Fruit fly (Drosophila melanogaster): ENCODE results near the gene cl.

The cl gene

dm6 chr2L:5494808-5495356 is 25.1 kb upstream of the cl start (continued):
- no peak for TF ChIP-seq CG6854 (GFP tag; optimal IDR thresholded peaks at IDR 0.05)
- TF ChIP-seq lz (GFP tag; optimal IDR thresholded peaks at IDR 0.05), result peak; percentile 25
- peak in 1 of 2 experiments; percentile 54 for TF ChIP-seq salr (GFP tag; optimal IDR thresholded peaks at IDR 0.05)
- TF ChIP-seq cyc (GFP tag; optimal IDR thresholded peaks at IDR 0.05), result no peak
- TF ChIP-seq fd85E (GFP tag; optimal IDR thresholded peaks at IDR 0.05), result no peak
- TF ChIP-seq svp (GFP tag), result peak; percentile 4
- TF ChIP-seq CG6808 (GFP tag; optimal IDR thresholded peaks at IDR 0.05), result peak; percentile 22
- no peak for TF ChIP-seq Eip93F (GFP tag; optimal IDR thresholded peaks at IDR 0.05)
- no peak for TF ChIP-seq spab (GFP tag; optimal IDR thresholded peaks at IDR 0.05)
- TF ChIP-seq fkh (GFP tag; optimal IDR thresholded peaks at IDR 0.05), result no peak
- TF ChIP-seq dsx (GFP tag; optimal IDR thresholded peaks at IDR 0.05; ENCODE audit: poor library complexity, severe bottlenecking), result no peak
- no peak for TF ChIP-seq vri (GFP tag; optimal IDR thresholded peaks at IDR 0.05)
- no peak for TF ChIP-seq Ets21C (GFP tag; optimal IDR thresholded peaks at IDR 0.05)
- TF ChIP-seq CG8632 (GFP tag; optimal IDR thresholded peaks at IDR 0.05), result no peak
- peak; percentile 20 for TF ChIP-seq Met (GFP tag; optimal IDR thresholded peaks at IDR 0.05)

DNA sequence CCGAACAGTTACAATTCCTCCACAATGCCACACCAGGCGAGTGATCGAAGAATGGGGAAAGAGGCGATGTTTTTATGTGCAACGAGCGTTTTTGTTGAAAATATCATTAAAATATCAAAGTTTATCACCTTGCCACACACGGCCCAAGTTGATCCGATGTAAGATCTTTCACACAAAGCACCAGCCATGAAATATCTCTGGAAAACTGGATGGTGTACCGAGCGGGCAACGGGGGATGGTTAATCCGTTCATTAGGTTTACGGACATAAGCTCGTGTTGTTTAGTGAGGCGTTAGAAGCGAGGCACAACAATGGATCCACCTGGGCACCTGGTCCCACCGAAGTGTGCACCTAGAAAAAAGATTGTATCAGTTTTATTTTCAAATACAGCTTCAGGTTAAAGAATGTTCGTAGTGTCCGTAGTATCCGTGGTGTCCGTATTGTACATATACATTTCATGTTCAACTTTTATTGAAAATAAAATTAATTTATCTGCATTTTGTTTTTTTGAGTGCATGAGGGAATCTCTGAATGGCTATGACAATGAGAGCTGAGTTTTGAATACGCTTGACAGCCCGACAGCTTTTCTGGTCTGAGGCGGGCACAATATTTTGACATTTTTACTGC is 23.4 kb upstream of the cl start:
- TF ChIP-seq CG3919 (GFP tag; optimal IDR thresholded peaks at IDR 0.05) (no peak), CG16779 (tag; optimal IDR thresholded peaks at IDR 0.05) (no peak), CG6163 (GFP tag; IDR thresholded peaks at IDR 0.05) (peak; percentile 36; the same call in 1 of the 3 replicates), fd59A (GFP tag; optimal IDR thresholded peaks at IDR 0.05) (no peak), CG3032 (tag; optimal IDR thresholded peaks at IDR 0.05) (no peak), OdsH (GFP tag; optimal IDR thresholded peaks at IDR 0.05) (no peak), CG10631 (GFP tag; optimal IDR thresholded peaks at IDR 0.05) (no peak), CG11902 (GFP tag; optimal IDR thresholded peaks at IDR 0.05) (no peak), CG15336 (GFP tag; IDR thresholded peaks at IDR 0.05) (no peak), CG8632 (GFP tag; optimal IDR thresholded peaks at IDR 0.05) (no peak), Smox (GFP tag; optimal IDR thresholded peaks at IDR 0.05) (no peak), dsx (GFP tag; optimal IDR thresholded peaks at IDR 0.05; ENCODE audit: poor library complexity, severe bottlenecking) (no peak), net (GFP tag; optimal IDR thresholded peaks at IDR 0.05) (no peak), CG11762 (GFP tag; optimal IDR thresholded peaks at IDR 0.05; ENCODE audit: insufficient read depth) (no peak), CG9139 (GFP tag; optimal IDR thresholded peaks at IDR 0.05) (no peak), achi (GFP tag; optimal IDR thresholded peaks at IDR 0.05) (peak; percentile 17), Sox102F (GFP tag; optimal IDR thresholded peaks at IDR 0.05) (no peak), svp (GFP tag) (peak; percentile 15), Met (GFP tag; optimal IDR thresholded peaks at IDR 0.05) (peak; percentile 7)

DNA sequence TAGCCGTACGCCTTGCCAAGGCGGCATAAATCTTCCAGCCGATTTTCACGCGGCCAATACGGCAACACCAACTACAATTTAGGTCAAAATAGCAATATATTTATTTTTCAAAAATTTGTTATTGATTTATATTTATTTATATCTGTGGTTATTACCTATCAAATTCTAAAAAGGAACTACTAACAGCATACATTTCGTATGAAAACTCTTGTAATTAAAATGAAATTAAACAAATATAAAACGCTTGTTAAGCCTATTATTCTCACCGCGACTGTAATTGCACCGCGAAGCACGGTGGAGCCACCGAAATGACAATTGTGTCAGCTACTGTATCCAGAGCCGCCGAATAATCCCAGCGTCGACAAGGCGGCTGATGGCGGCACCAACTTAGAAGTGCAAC is 20.5 kb upstream of the cl start:
- TF ChIP-seq eg (GFP tag; IDR thresholded peaks at IDR 0.05), result 0 out of 3 replicates have a peak, but pooled peaks have one; percentile 20
- no peak for TF ChIP-seq CG6808 (GFP tag; optimal IDR thresholded peaks at IDR 0.05)
- TF ChIP-seq fd59A (GFP tag; optimal IDR thresholded peaks at IDR 0.05), result no peak
- TF ChIP-seq CG15336 (GFP tag; IDR thresholded peaks at IDR 0.05), result 0 out of 2 replicates have a peak, but pooled peaks have one; percentile 35
- TF ChIP-seq CG8632 (GFP tag; optimal IDR thresholded peaks at IDR 0.05), result no peak
- no peak for TF ChIP-seq Met (GFP tag; optimal IDR thresholded peaks at IDR 0.05)
- no peak for TF ChIP-seq fkh (GFP tag; optimal IDR thresholded peaks at IDR 0.05)
- no peak for TF ChIP-seq CG10669 (GFP tag; optimal IDR thresholded peaks at IDR 0.05)
- TF ChIP-seq Lpt (GFP tag; optimal IDR thresholded peaks at IDR 0.05), result no peak
- TF ChIP-seq Ets96B (tag; optimal IDR thresholded peaks at IDR 0.05), result peak; percentile 24
- no peak for TF ChIP-seq acj6 (GFP tag; optimal IDR thresholded peaks at IDR 0.05)
- TF ChIP-seq CG11762 (GFP tag; optimal IDR thresholded peaks at IDR 0.05; ENCODE audit: insufficient read depth), result no peak
- TF ChIP-seq dsx (GFP tag; optimal IDR thresholded peaks at IDR 0.05; ENCODE audit: poor library complexity, severe bottlenecking), result no peak
- no peak for TF ChIP-seq topi (GFP tag; optimal IDR thresholded peaks at IDR 0.05)
- peak; percentile 36; the same call in 1 of the 3 replicates for TF ChIP-seq CG8119 (GFP tag; IDR thresholded peaks at IDR 0.05)
- TF ChIP-seq CG3919 (GFP tag; optimal IDR thresholded peaks at IDR 0.05), result no peak
- TF ChIP-seq Eip78C (GFP tag), result peak; percentile 69
- no peak for TF ChIP-seq CG8319 (GFP tag; optimal IDR thresholded peaks at IDR 0.05)
- no peak for TF ChIP-seq Eip75B (GFP tag; optimal IDR thresholded peaks at IDR 0.05)
- no peak for TF ChIP-seq Sox14 (GFP tag; optimal IDR thresholded peaks at IDR 0.05)
- no peak for TF ChIP-seq CG6163 (GFP tag; IDR thresholded peaks at IDR 0.05)
- TF ChIP-seq spab (GFP tag; optimal IDR thresholded peaks at IDR 0.05), result no peak
- TF ChIP-seq lz (GFP tag; optimal IDR thresholded peaks at IDR 0.05), result no peak
- peak; percentile 23 for TF ChIP-seq CG32006 (GFP tag; optimal IDR thresholded peaks at IDR 0.05)
- no peak for TF ChIP-seq fd85E (GFP tag; optimal IDR thresholded peaks at IDR 0.05)
- TF ChIP-seq CG6792 (GFP tag; optimal IDR thresholded peaks at IDR 0.05), result no peak
- TF ChIP-seq salr (GFP tag; optimal IDR thresholded peaks at IDR 0.05), result no peak
- TF ChIP-seq OdsH (GFP tag; optimal IDR thresholded peaks at IDR 0.05), result no peak
- no peak for TF ChIP-seq CG6276 (GFP tag; optimal IDR thresholded peaks at IDR 0.05)

Data from whole organism, prepupa.